Worm (Caenorhabditis elegans) whole organism, young adult: ENCODE data around the gene Y37A1A.3.
"Not testable (repeated sequence)": the region's sequence is repeated elsewhere in the genome, so short reads cannot be mapped to it uniquely, and the experiment has no call there.

Experiments used
- F39B2.1 ChIP-seq: fragments of 200-800 bp; sonication (Bioruptor generic); IDR thresholded peaks from 2 replicates; pipeline ENCODE4 v1.3.6; 2022; ENCODE audit warnings: missing genetic modification reagents, missing genetic modification characterization, missing compliant biosample characterization
- F57A8.1 ChIP-seq: fragments of 200-800 bp; sonication (Bioruptor generic); optimal IDR thresholded peaks from 2 replicates; lab custom pipeline; 2018; ENCODE audit warnings: mild to moderate bottlenecking, missing genetic modification characterization, moderate library complexity, missing compliant biosample characterization
- Y95B8A.8 ChIP-seq: fragments of 200-800 bp; sonication (Bioruptor generic); IDR thresholded peaks from 2 replicates; pipeline ENCODE4 v1.3.6; 2022; ENCODE audit warnings: missing genetic modification reagents, missing genetic modification characterization, missing compliant biosample characterization
- ama-1 ChIP-seq, 3 experiments: fragments of 150-350 bp in 1 of 3; sonication (generic microtip) in 2 of 3; optimal IDR thresholded peaks; 2 replicates each; lab custom pipeline; 2014 to 2018; ENCODE audit warnings: missing biosample characterization in 2 of 3, missing genetic modification characterization in 2 of 3, missing genetic modification reagents in 2 of 3
- athp-1 ChIP-seq: sonication (generic microtip); optimal IDR thresholded peaks from 2 replicates; lab custom pipeline; 2017; ENCODE audit warnings: mild to moderate bottlenecking, missing genetic modification characterization, missing compliant biosample characterization
- dpl-1 ChIP-seq: fragments of 150-350 bp; optimal IDR thresholded peaks from 2 replicates; lab custom pipeline; 2014; ENCODE audit warnings: missing biosample characterization, missing genetic modification reagents, missing genetic modification characterization
- nhr-179 ChIP-seq: sonication (generic microtip); optimal IDR thresholded peaks from 2 replicates; lab custom pipeline; 2016; ENCODE audit warnings: mild to moderate bottlenecking, missing genetic modification characterization, missing compliant biosample characterization
- nhr-80 ChIP-seq: sonication (generic microtip); optimal IDR thresholded peaks from 2 replicates; lab custom pipeline; 2016; ENCODE audit warnings: missing genetic modification characterization, missing compliant biosample characterization
- pha-4 ChIP-seq: fragments of 150-350 bp; sonication (generic microtip); optimal IDR thresholded peaks from 2 replicates; lab custom pipeline; 2014; ENCODE audit warnings: missing biosample characterization, missing genetic modification reagents, missing genetic modification characterization
- sdz-38 ChIP-seq: sonication (generic microtip); optimal IDR thresholded peaks from 2 replicates; lab custom pipeline; 2016; ENCODE audit warnings: missing genotype, missing genetic modification characterization, missing compliant biosample characterization
- snpc-4 ChIP-seq, 5 experiments: fragments of 150-350 bp in 1 of 5; sonication (generic microtip) in 4 of 5; optimal IDR thresholded peaks; 2 replicates each; lab custom pipeline; 2014 to 2018; ENCODE audit warnings: missing genetic modification characterization in 5 of 5, missing biosample characterization in 3 of 5, antibody characterized with exemption in 2 of 5, mild to moderate bottlenecking in 2 of 5, missing compliant biosample characterization in 2 of 5, missing genotype in 2 of 5, moderate library complexity in 2 of 5, missing genetic modification reagents in 1 of 5
- unc-62 ChIP-seq: fragments of 150-350 bp; optimal IDR thresholded peaks from 2 replicates; lab custom pipeline; 2014; ENCODE audit warnings: missing biosample characterization, missing genetic modification reagents, missing genetic modification characterization

DNA sequence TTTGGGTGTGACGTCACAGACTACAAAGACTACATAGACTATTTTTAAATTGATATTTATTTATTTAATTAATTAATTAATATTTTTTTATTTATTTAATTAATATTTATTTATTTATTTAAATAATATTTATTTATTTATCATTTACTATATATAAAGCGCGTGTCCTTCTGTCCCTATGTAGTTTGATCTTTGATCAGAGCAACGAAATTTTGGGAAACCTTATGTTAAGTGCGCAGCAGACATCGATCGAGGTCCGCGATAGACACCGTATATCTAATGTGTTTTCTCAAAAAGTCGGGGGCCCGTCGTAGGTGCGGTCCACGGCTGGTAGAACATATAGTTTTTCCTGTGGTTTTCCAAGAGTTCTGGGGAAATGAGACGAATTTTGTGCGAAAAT lies 17.8 kb downstream of the Y37A1A.3 start:
- not testable (repeated sequence) for TF ChIP-seq pha-4; ama-1 (optimal IDR thresholded peaks at IDR 0.05; lab: Kevin White, UChicago); ama-1 (GFP tag; optimal IDR thresholded peaks at IDR 0.05; lab: Kevin White, UChicago); athp-1 (tag; lab: Kevin White, UChicago); dpl-1 (GFP tag; lab: Kevin White, UChicago); nhr-179 (tag; lab: Kevin White, UChicago); F57A8.1 (GFP tag; lab: Kevin White, UChicago); sdz-38 (tag; lab: Kevin White, UChicago); Y95B8A.8 (GFP tag; lab: Robert Waterston, UW); nhr-80 (tag; lab: Kevin White, UChicago); unc-62 (GFP tag; lab: Kevin White, UChicago); F39B2.1
- peak; percentile 29 for TF ChIP-seq snpc-4 (GFP tag; optimal IDR thresholded peaks at IDR 0.05; lab: Kevin White, UChicago)
- TF ChIP-seq snpc-4 (tag; optimal IDR thresholded peaks at IDR 0.05; lab: Kevin White, UChicago): peak in 2 of 4 experiments; percentile 38 to 89
